Fruit fly (Drosophila melanogaster): ENCODE data around the gene CG43354.

The CG43354 gene

DNA sequence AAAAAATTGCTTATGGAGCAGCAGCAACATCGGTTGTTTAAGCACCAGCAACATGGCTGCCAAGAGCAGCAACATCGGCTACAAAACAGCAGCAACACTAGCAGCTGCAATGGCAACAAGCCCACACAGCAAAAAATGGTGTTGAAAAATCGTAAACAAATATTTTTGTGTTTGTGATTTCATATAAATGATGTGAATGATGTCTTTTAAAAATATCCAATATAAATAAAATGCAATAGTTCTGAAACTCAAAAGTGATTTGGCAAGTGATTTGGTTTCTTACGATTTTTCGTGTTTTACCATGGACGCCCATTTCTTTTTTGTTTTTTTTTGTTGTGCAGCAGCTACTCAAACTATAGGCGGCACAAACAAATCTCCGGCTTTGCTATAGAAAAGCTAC is 22.4 kb upstream of the CG43354 start:
- TF ChIP-seq acj6 (GFP tag; optimal IDR thresholded peaks at IDR 0.05) = peak; percentile 2
- TF ChIP-seq Ets21C (GFP tag; optimal IDR thresholded peaks at IDR 0.05) = no peak
- TF ChIP-seq svp (GFP tag) = no peak
- no peak for TF ChIP-seq CG3032 (tag; optimal IDR thresholded peaks at IDR 0.05)
- TF ChIP-seq Eip93F (GFP tag; optimal IDR thresholded peaks at IDR 0.05) = no peak
- no peak for TF ChIP-seq topi (GFP tag; optimal IDR thresholded peaks at IDR 0.05)
- TF ChIP-seq CG16779 (tag; optimal IDR thresholded peaks at IDR 0.05) = no peak
- 0 out of 2 replicates have a peak, but pooled peaks have one; percentile 18 for TF ChIP-seq CG11294 (GFP tag; IDR thresholded peaks at IDR 0.05)
- peak; percentile 79 for TF ChIP-seq CG32006 (GFP tag; optimal IDR thresholded peaks at IDR 0.05)
- peak; percentile 52 for TF ChIP-seq dac (GFP tag; optimal IDR thresholded peaks at IDR 0.05)
- no peak for TF ChIP-seq fd59A (GFP tag; optimal IDR thresholded peaks at IDR 0.05)
- no peak for TF ChIP-seq Ets96B (tag; optimal IDR thresholded peaks at IDR 0.05)
- no peak for TF ChIP-seq fd85E (GFP tag; optimal IDR thresholded peaks at IDR 0.05)
- TF ChIP-seq eg (GFP tag; IDR thresholded peaks at IDR 0.05) = peak; percentile 79
- no peak for TF ChIP-seq CG8632 (GFP tag; optimal IDR thresholded peaks at IDR 0.05)
- TF ChIP-seq CG11762 (GFP tag; optimal IDR thresholded peaks at IDR 0.05; ENCODE audit: insufficient read depth) = peak; percentile 1
- no peak for TF ChIP-seq Sox15 (GFP tag; optimal IDR thresholded peaks at IDR 0.05)
- TF ChIP-seq Met (GFP tag; optimal IDR thresholded peaks at IDR 0.05) = no peak
- no peak for TF ChIP-seq Hr39 (GFP tag; optimal IDR thresholded peaks at IDR 0.05)
- no peak for TF ChIP-seq Sox102F (GFP tag; optimal IDR thresholded peaks at IDR 0.05)
- TF ChIP-seq CG6276 (GFP tag; optimal IDR thresholded peaks at IDR 0.05) = peak; percentile 48
- peak; percentile 78 for TF ChIP-seq CG15336 (GFP tag; IDR thresholded peaks at IDR 0.05)
- no peak for TF ChIP-seq ss (GFP tag; optimal IDR thresholded peaks at IDR 0.05)
- TF ChIP-seq CG10631 (GFP tag; optimal IDR thresholded peaks at IDR 0.05) = peak; percentile 37
- no peak for TF ChIP-seq Smox (GFP tag; optimal IDR thresholded peaks at IDR 0.05)
- TF ChIP-seq CG31627 (GFP tag; optimal IDR thresholded peaks at IDR 0.05) = no peak
- no peak for TF ChIP-seq lz (GFP tag; optimal IDR thresholded peaks at IDR 0.05)
- TF ChIP-seq Eip75B (GFP tag; optimal IDR thresholded peaks at IDR 0.05) = peak; percentile 27
- peak; percentile 78 for TF ChIP-seq CG8119 (GFP tag; IDR thresholded peaks at IDR 0.05)
- TF ChIP-seq CG7368 (GFP tag; optimal IDR thresholded peaks at IDR 0.05) = no peak
- TF ChIP-seq CG11902 (GFP tag; optimal IDR thresholded peaks at IDR 0.05) = no peak
- peak; percentile 76 for TF ChIP-seq Hr4 (GFP tag; optimal IDR thresholded peaks at IDR 0.05)
- peak; percentile 58 for TF ChIP-seq pdm3 (GFP tag; optimal IDR thresholded peaks at IDR 0.05)
- peak; percentile 26 for TF ChIP-seq achi (GFP tag; optimal IDR thresholded peaks at IDR 0.05)
- no peak for TF ChIP-seq CG34406 (GFP tag; optimal IDR thresholded peaks at IDR 0.05)
- peak; percentile 42 for TF ChIP-seq Lpt (GFP tag; optimal IDR thresholded peaks at IDR 0.05)
- peak; percentile 82 for TF ChIP-seq Eip78C (GFP tag)
- TF ChIP-seq Blimp-1 (GFP tag; optimal IDR thresholded peaks at IDR 0.05) = no peak
- TF ChIP-seq salr (GFP tag; optimal IDR thresholded peaks at IDR 0.05) = no peak
- peak; percentile 10 for TF ChIP-seq Sox14 (GFP tag; optimal IDR thresholded peaks at IDR 0.05)
- no peak for TF ChIP-seq CG6808 (GFP tag; optimal IDR thresholded peaks at IDR 0.05)
- peak; percentile 25 for TF ChIP-seq CG4318 (GFP tag; optimal IDR thresholded peaks at IDR 0.05)
- TF ChIP-seq CG3919 (GFP tag; optimal IDR thresholded peaks at IDR 0.05) = peak; percentile 24
- TF ChIP-seq OdsH (GFP tag; optimal IDR thresholded peaks at IDR 0.05) = peak; percentile 47
- no peak for TF ChIP-seq Hr38 (GFP tag; optimal IDR thresholded peaks at IDR 0.05)
- peak; percentile 67 for TF ChIP-seq CG6163 (GFP tag; IDR thresholded peaks at IDR 0.05)
- no peak for TF ChIP-seq CG6854 (GFP tag; optimal IDR thresholded peaks at IDR 0.05)
- TF ChIP-seq cyc (GFP tag; optimal IDR thresholded peaks at IDR 0.05) = no peak
- TF ChIP-seq CG10669 (GFP tag; optimal IDR thresholded peaks at IDR 0.05) = no peak

Data from whole organism, prepupa.